Worm (Caenorhabditis elegans) whole organism, L2 larva: Measurements from ENCODE around the gene col-95.

Experiments used
- C34F6.9 ChIP-seq: fragments of 150-350 bp; optimal IDR thresholded peaks from 2 replicates; lab custom pipeline; 2014; ENCODE audit warnings: missing biosample characterization, missing genetic modification characterization
- F13H6.1 ChIP-seq: sonication (generic microtip); optimal IDR thresholded peaks from 2 replicates; lab custom pipeline; 2016; ENCODE audit warnings: missing genetic modification characterization, missing compliant biosample characterization
- R02D3.7 ChIP-seq: fragments of 150-350 bp; optimal IDR thresholded peaks from 2 replicates; lab custom pipeline; 2014; ENCODE audit warnings: missing biosample characterization, missing genetic modification characterization
- Y55F3AM.14 ChIP-seq: fragments of 200-800 bp; sonication (Bioruptor generic); optimal IDR thresholded peaks from 2 replicates; lab custom pipeline; 2018; ENCODE audit warnings: mild to moderate bottlenecking, missing genetic modification characterization, missing compliant biosample characterization
- ZK546.5 ChIP-seq: sonication (generic microtip); optimal IDR thresholded peaks from 2 replicates; lab custom pipeline; 2017; ENCODE audit warnings: missing biosample characterization, missing genetic modification characterization
- alr-1 ChIP-seq: fragments of 150-350 bp; optimal IDR thresholded peaks from 2 replicates; lab custom pipeline; 2014; ENCODE audit warnings: missing biosample characterization, missing genetic modification characterization
- aly-2 ChIP-seq: fragments of 150-350 bp; optimal IDR thresholded peaks from 2 replicates; lab custom pipeline; 2014; ENCODE audit warnings: missing biosample characterization, missing genetic modification characterization
- ama-1 ChIP-seq: fragments of 150-350 bp; optimal IDR thresholded peaks from 2 replicates; lab custom pipeline; 2018; ENCODE audit warnings: inconsistent platforms
- blmp-1 ChIP-seq: sonication (generic microtip); optimal IDR thresholded peaks from 2 replicates; lab custom pipeline; 2017; ENCODE audit warnings: missing genetic modification characterization, mild to moderate bottlenecking, missing compliant biosample characterization, antibody characterized with exemption, moderate library complexity; ENCODE audit not compliant: insufficient read depth
- ceh-16 ChIP-seq: fragments of 150-350 bp; optimal IDR thresholded peaks from 2 replicates; lab custom pipeline; 2014; ENCODE audit warnings: missing biosample characterization, missing genetic modification characterization
- ceh-82 ChIP-seq: fragments of 150-350 bp; optimal IDR thresholded peaks from 2 replicates; lab custom pipeline; 2014; ENCODE audit warnings: missing biosample characterization, missing genetic modification characterization
- crh-2 ChIP-seq: sonication (generic microtip); optimal IDR thresholded peaks from 2 replicates; lab custom pipeline; 2017; ENCODE audit warnings: missing biosample characterization, missing genetic modification characterization
- dmd-4 ChIP-seq: sonication (generic microtip); optimal IDR thresholded peaks from 2 replicates; lab custom pipeline; 2017; ENCODE audit warnings: missing biosample characterization, missing genetic modification characterization
- egl-27 ChIP-seq: sonication (generic microtip); optimal IDR thresholded peaks from 3 replicates; lab custom pipeline; 2017; ENCODE audit warnings: missing biosample characterization, missing genetic modification reagents, missing genetic modification characterization
- elt-1 ChIP-seq: fragments of 150-350 bp; optimal IDR thresholded peaks from 2 replicates; lab custom pipeline; 2014; ENCODE audit warnings: missing biosample characterization, missing genetic modification characterization
- elt-3 ChIP-seq: sonication (generic microtip); optimal IDR thresholded peaks from 2 replicates; lab custom pipeline; 2017; ENCODE audit warnings: missing biosample characterization, missing genetic modification characterization
- fos-1 ChIP-seq: fragments of 150-350 bp; optimal IDR thresholded peaks from 2 replicates; lab custom pipeline; 2014; ENCODE audit warnings: missing biosample characterization, missing genetic modification characterization
- gmeb-1 ChIP-seq: fragments of 150-350 bp; optimal IDR thresholded peaks from 2 replicates; lab custom pipeline; 2014; ENCODE audit warnings: missing biosample characterization, missing genetic modification characterization
- lin-11 ChIP-seq: fragments of 150-350 bp; sonication (generic microtip); optimal IDR thresholded peaks from 2 replicates; lab custom pipeline; 2014; ENCODE audit warnings: missing biosample characterization, missing genetic modification characterization, inconsistent platforms, mixed read lengths
- lin-13 ChIP-seq: fragments of 150-350 bp; optimal IDR thresholded peaks from 2 replicates; lab custom pipeline; 2014; ENCODE audit warnings: missing biosample characterization, missing genetic modification reagents, missing genetic modification characterization
- lin-39 ChIP-seq: fragments of 150-350 bp; optimal IDR thresholded peaks from 2 replicates; lab custom pipeline; 2014; ENCODE audit warnings: missing biosample characterization, missing genetic modification reagents, missing genetic modification characterization
- lsy-2 ChIP-seq, 2 experiments: fragments of 150-350 bp in 1 of 2; sonication (generic microtip) in 1 of 2; optimal IDR thresholded peaks; 2 replicates each; lab custom pipeline; 2014 to 2017; ENCODE audit warnings: missing biosample characterization in 2 of 2, missing genetic modification characterization in 2 of 2
- mab-5 ChIP-seq: fragments of 150-350 bp; optimal IDR thresholded peaks from 2 replicates; lab custom pipeline; 2014; ENCODE audit warnings: missing biosample characterization, missing genetic modification characterization
- mbf-1 ChIP-seq: sonication (generic microtip); optimal IDR thresholded peaks from 2 replicates; lab custom pipeline; 2017; ENCODE audit warnings: missing biosample characterization, missing genetic modification characterization
- mdl-1 ChIP-seq, 2 experiments: fragments of 150-350 bp in 1 of 2; sonication (generic microtip) in 1 of 2; optimal IDR thresholded peaks; 2 replicates each; lab custom pipeline; 2017; ENCODE audit warnings: missing biosample characterization in 2 of 2, missing genetic modification characterization in 2 of 2
- nhr-10 ChIP-seq: sonication (generic microtip); optimal IDR thresholded peaks from 2 replicates; lab custom pipeline; 2017; ENCODE audit warnings: missing biosample characterization, missing genetic modification characterization
- nhr-11 ChIP-seq: fragments of 150-350 bp; optimal IDR thresholded peaks from 2 replicates; lab custom pipeline; 2014; ENCODE audit warnings: missing biosample characterization, missing genetic modification characterization
- nhr-12 ChIP-seq: fragments of 150-350 bp; optimal IDR thresholded peaks from 2 replicates; lab custom pipeline; 2014; ENCODE audit warnings: missing biosample characterization, missing genetic modification characterization
- nhr-129 ChIP-seq: fragments of 150-350 bp; optimal IDR thresholded peaks from 2 replicates; lab custom pipeline; 2014; ENCODE audit warnings: missing biosample characterization, missing genetic modification characterization
- nhr-21 ChIP-seq: fragments of 150-350 bp; optimal IDR thresholded peaks from 2 replicates; lab custom pipeline; 2014; ENCODE audit warnings: missing biosample characterization, missing genetic modification characterization
- nhr-23 ChIP-seq: fragments of 150-350 bp; optimal IDR thresholded peaks from 2 replicates; lab custom pipeline; 2014; ENCODE audit warnings: missing biosample characterization, missing genetic modification reagents, missing genetic modification characterization
- nhr-237 ChIP-seq: fragments of 150-350 bp; optimal IDR thresholded peaks from 2 replicates; lab custom pipeline; 2014; ENCODE audit warnings: missing biosample characterization, missing genetic modification characterization
- nhr-25 ChIP-seq: fragments of 150-350 bp; sonication (generic microtip); optimal IDR thresholded peaks from 3 replicates; lab custom pipeline; 2014; ENCODE audit warnings: missing biosample characterization, missing genetic modification characterization
- nhr-6 ChIP-seq: fragments of 150-350 bp; optimal IDR thresholded peaks from 2 replicates; lab custom pipeline; 2014; ENCODE audit warnings: missing biosample characterization, missing genetic modification characterization
- nhr-77 ChIP-seq: fragments of 150-350 bp; optimal IDR thresholded peaks from 2 replicates; lab custom pipeline; 2014; ENCODE audit warnings: missing biosample characterization, missing genetic modification characterization
- peb-1 ChIP-seq: fragments of 150-350 bp; optimal IDR thresholded peaks from 2 replicates; lab custom pipeline; 2014; ENCODE audit warnings: missing biosample characterization, missing genetic modification characterization
- sem-4 ChIP-seq: fragments of 150-350 bp; optimal IDR thresholded peaks from 2 replicates; lab custom pipeline; 2014; ENCODE audit warnings: missing biosample characterization, missing genetic modification reagents, missing genetic modification characterization
- skn-1 ChIP-seq: sonication (generic microtip); optimal IDR thresholded peaks from 2 replicates; lab custom pipeline; 2017; ENCODE audit warnings: missing biosample characterization, missing genetic modification characterization
- sma-3 ChIP-seq: sonication (generic microtip); optimal IDR thresholded peaks from 2 replicates; lab custom pipeline; 2016; ENCODE audit warnings: missing genetic modification reagents, missing genetic modification characterization, missing compliant biosample characterization
- sma-9 ChIP-seq, 2 experiments: fragments of 150-350 bp in 1 of 2; sonication (generic microtip) in 1 of 2; optimal IDR thresholded peaks; 2 replicates each; lab custom pipeline; 2014 to 2016; ENCODE audit warnings: missing genetic modification characterization in 2 of 2, mild to moderate bottlenecking in 1 of 2, missing biosample characterization in 1 of 2, missing compliant biosample characterization in 1 of 2, missing genetic modification reagents in 1 of 2, moderate library complexity in 1 of 2
- snpc-4 ChIP-seq: fragments of 150-350 bp; optimal IDR thresholded peaks from 2 replicates; lab custom pipeline; 2014; ENCODE audit warnings: missing biosample characterization, missing genetic modification characterization
- unc-39 ChIP-seq: fragments of 150-350 bp; optimal IDR thresholded peaks from 2 replicates; lab custom pipeline; 2014; ENCODE audit warnings: missing biosample characterization, missing genetic modification characterization
- unc-55 ChIP-seq: fragments of 150-350 bp; sonication (generic microtip); optimal IDR thresholded peaks from 3 replicates; lab custom pipeline; 2014; ENCODE audit warnings: missing biosample characterization, missing genetic modification reagents, missing genetic modification characterization
- unc-62 ChIP-seq: fragments of 150-350 bp; optimal IDR thresholded peaks from 2 replicates; lab custom pipeline; 2014; ENCODE audit warnings: missing biosample characterization, missing genetic modification reagents, missing genetic modification characterization
- zag-1 ChIP-seq: fragments of 150-350 bp; optimal IDR thresholded peaks from 2 replicates; lab custom pipeline; 2014; ENCODE audit warnings: missing biosample characterization, missing genetic modification characterization
- ztf-1 ChIP-seq: fragments of 200-800 bp; sonication (Bioruptor generic); conservative IDR thresholded peaks from 2 replicates; pipeline ENCODE4 v1.3.6; 2022; ENCODE audit warnings: missing genetic modification characterization, missing compliant biosample characterization
- ztf-11 ChIP-seq: sonication (generic microtip); optimal IDR thresholded peaks from 2 replicates; lab custom pipeline; 2017; ENCODE audit warnings: missing biosample characterization, missing genetic modification characterization
- ztf-4 ChIP-seq: fragments of 150-350 bp; optimal IDR thresholded peaks from 2 replicates; lab custom pipeline; 2014; ENCODE audit warnings: missing biosample characterization, missing genetic modification characterization

The col-95 gene

DNA sequence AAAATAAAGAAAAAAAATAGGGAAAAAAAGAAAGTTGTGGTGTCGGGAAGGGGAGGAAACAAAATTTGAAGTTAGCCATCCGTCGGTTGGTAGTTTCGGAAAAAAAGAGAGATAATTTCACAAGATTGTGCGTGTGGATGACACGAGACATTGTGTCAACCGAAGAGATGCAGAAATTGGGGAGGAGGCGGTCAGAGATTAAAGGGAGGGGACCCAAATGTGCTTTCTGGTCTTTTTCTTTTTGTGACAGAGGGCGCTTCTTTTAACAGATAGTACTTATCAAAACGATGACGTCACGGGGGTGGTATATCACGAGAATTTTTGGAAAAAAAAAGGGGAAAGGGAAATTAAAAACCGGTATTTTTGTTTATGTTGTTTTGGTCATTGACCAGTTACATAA is 34.7 kb downstream of the col-95 start:
- TF ChIP-seq elt-1 (tag; lab: Kevin White, UChicago), result no peak
- no peak for TF ChIP-seq ztf-1 (GFP tag; lab: Robert Waterston, UW)
- TF ChIP-seq snpc-4 (tag; lab: Kevin White, UChicago), result peak; percentile 1
- TF ChIP-seq nhr-11 (tag; lab: Kevin White, UChicago), result no peak
- TF ChIP-seq alr-1 (tag; lab: Kevin White, UChicago), result no peak
- no peak for TF ChIP-seq ZK546.5 (tag; lab: Kevin White, UChicago)
- no peak for TF ChIP-seq R02D3.7 (tag; lab: Kevin White, UChicago)
- no peak for TF ChIP-seq nhr-237
- TF ChIP-seq ama-1 (lab: Kevin White, UChicago), result no peak
- TF ChIP-seq crh-2, result peak; percentile 46
- peak; percentile 33 for TF ChIP-seq blmp-1 (tag; lab: Kevin White, UChicago)
- peak; percentile 33 for TF ChIP-seq mab-5
- no peak for TF ChIP-seq skn-1
- TF ChIP-seq sma-9 (GFP tag; optimal IDR thresholded peaks at IDR 0.05; lab: Kevin White, UChicago), result peak; percentile 70
- TF ChIP-seq sma-9 (tag; optimal IDR thresholded peaks at IDR 0.05; lab: Kevin White, UChicago), result no peak
- TF ChIP-seq mdl-1 (tag; optimal IDR thresholded peaks at IDR 0.05; lab: Kevin White, UChicago), result peak; percentile 12 to 27
- peak; percentile 13 for TF ChIP-seq gmeb-1 (tag; lab: Kevin White, UChicago)
- TF ChIP-seq nhr-21 (tag; lab: Kevin White, UChicago), result no peak
- TF ChIP-seq ceh-16 (tag; lab: Kevin White, UChicago), result no peak
- no peak for TF ChIP-seq dmd-4 (tag; lab: Kevin White, UChicago)
- no peak for TF ChIP-seq mbf-1 (tag; lab: Kevin White, UChicago)
- no peak for TF ChIP-seq ceh-82 (tag; lab: Kevin White, UChicago)
- no peak for TF ChIP-seq lin-11 (tag; lab: Kevin White, UChicago)
- TF ChIP-seq nhr-10 (tag; lab: Kevin White, UChicago), result no peak
- peak; percentile 14 for TF ChIP-seq fos-1
- no peak for TF ChIP-seq zag-1 (tag; lab: Kevin White, UChicago)
- peak; percentile 16 for TF ChIP-seq egl-27 (tag; lab: Kevin White, UChicago)
- TF ChIP-seq F13H6.1 (tag; lab: Kevin White, UChicago), result peak; percentile 54
- no peak for TF ChIP-seq sma-3 (GFP tag; lab: Kevin White, UChicago)
- TF ChIP-seq nhr-25 (tag; lab: Kevin White, UChicago), result no peak
- peak in 1 of 2 experiments; percentile 64 for TF ChIP-seq lsy-2 (tag; optimal IDR thresholded peaks at IDR 0.05; lab: Kevin White, UChicago)
- TF ChIP-seq Y55F3AM.14 (GFP tag; lab: Kevin White, UChicago), result no peak
- peak; percentile 21 for TF ChIP-seq ztf-4 (tag; lab: Kevin White, UChicago)
- TF ChIP-seq lin-13, result peak; percentile 27
- TF ChIP-seq nhr-129 (tag; lab: Kevin White, UChicago), result peak; percentile 34
- peak; percentile 37 for TF ChIP-seq C34F6.9
- no peak for TF ChIP-seq unc-39 (tag; lab: Kevin White, UChicago)
- no peak for TF ChIP-seq nhr-12 (tag; lab: Kevin White, UChicago)
- peak; percentile 47 for TF ChIP-seq unc-55 (GFP tag; lab: Kevin White, UChicago)
- TF ChIP-seq lin-39, result no peak
- TF ChIP-seq unc-62 (GFP tag; lab: Kevin White, UChicago), result no peak
- TF ChIP-seq nhr-23, result no peak
- TF ChIP-seq nhr-6 (tag; lab: Kevin White, UChicago), result no peak
- no peak for TF ChIP-seq elt-3 (tag; lab: Kevin White, UChicago)
- TF ChIP-seq peb-1 (tag; lab: Kevin White, UChicago), result no peak
- no peak for TF ChIP-seq nhr-77 (tag; lab: Kevin White, UChicago)
- no peak for TF ChIP-seq aly-2
- peak; percentile 90 for TF ChIP-seq sem-4 (tag; lab: Kevin White, UChicago)
- TF ChIP-seq ztf-11, result no peak
